Fruit fly (Drosophila melanogaster) whole organism, wandering third instar larva: ENCODE results near the gene Spn85F.

Source experiments
- Abd-B ChIP-seq: fragments of >200 bp; optimal IDR thresholded peaks from 2 replicates; lab custom pipeline; 2017; ENCODE audit warnings: missing biosample characterization, missing genetic modification characterization
- CG32264 ChIP-seq: fragments of 200-800 bp; sonication (Bioruptor generic); optimal IDR thresholded peaks from 2 replicates; lab custom pipeline; 2016; ENCODE audit warnings: missing biosample characterization, missing genetic modification characterization
- CG9705 ChIP-seq: fragments of 200-800 bp; sonication (Bioruptor generic); optimal IDR thresholded peaks from 2 replicates; lab custom pipeline; 2018; ENCODE audit warnings: missing biosample characterization, mild to moderate bottlenecking, missing genetic modification characterization
- Dfd ChIP-seq: fragments of >200 bp; optimal IDR thresholded peaks from 2 replicates; lab custom pipeline; 2017; ENCODE audit warnings: missing biosample characterization, missing genetic modification characterization
- Dif ChIP-seq: fragments of 200-275, 200-300 bp; sonication (Bioruptor generic); optimal IDR thresholded peaks from 2 replicates; lab custom pipeline; 2018; ENCODE audit warnings: missing biosample characterization, missing genetic modification characterization; ENCODE audit not compliant: partially characterized antibody
- GATAd ChIP-seq: sonication (Bioruptor generic); optimal IDR thresholded peaks from 2 replicates; lab custom pipeline; 2016; ENCODE audit warnings: missing biosample characterization, missing genetic modification characterization
- HLH106 ChIP-seq: fragments of 200-800 bp; optimal IDR thresholded peaks from 3 replicates; lab custom pipeline; 2019; ENCODE audit warnings: missing biosample characterization, mild to moderate bottlenecking, missing genetic modification characterization, moderate library complexity
- Hnf4 ChIP-seq: fragments of 200-800 bp; sonication (Bioruptor generic); optimal IDR thresholded peaks from 2 replicates; lab custom pipeline; 2016; ENCODE audit warnings: missing biosample characterization, mild to moderate bottlenecking, missing genetic modification characterization
- Hr78 ChIP-seq: fragments of >200 bp; optimal IDR thresholded peaks from 2 replicates; lab custom pipeline; 2017; ENCODE audit warnings: missing biosample characterization, missing genetic modification characterization
- Hr83 ChIP-seq: fragments of 200-300 bp; sonication (Bioruptor generic); optimal IDR thresholded peaks from 2 replicates; lab custom pipeline; 2016; ENCODE audit warnings: missing biosample characterization, mild to moderate bottlenecking, missing genetic modification characterization, moderate library complexity; ENCODE audit not compliant: poor library complexity, severe bottlenecking
- Jra ChIP-seq: sonication (Bioruptor generic); optimal IDR thresholded peaks from 2 replicates; lab custom pipeline; 2016; ENCODE audit warnings: missing biosample characterization, missing genetic modification characterization
- Mio ChIP-seq: sonication (Bioruptor generic); optimal IDR thresholded peaks from 2 replicates; lab custom pipeline; 2016; ENCODE audit warnings: missing biosample characterization, missing genetic modification characterization
- Myc ChIP-seq: fragments of >200 bp; optimal IDR thresholded peaks from 2 replicates; lab custom pipeline; 2017
- N ChIP-seq: fragments of >200 bp; optimal IDR thresholded peaks from 2 replicates; lab custom pipeline; 2018; ENCODE audit warnings: missing biosample characterization, missing external identifiers, missing genetic modification characterization
- OdsH ChIP-seq: fragments of 200-800 bp; sonication (Bioruptor generic); optimal IDR thresholded peaks from 2 replicates; lab custom pipeline; 2016; ENCODE audit warnings: missing biosample characterization, mild to moderate bottlenecking, missing genetic modification characterization
- Sp1 ChIP-seq: fragments of 200-800 bp; sonication (Bioruptor generic); optimal IDR thresholded peaks from 3 replicates; lab custom pipeline; 2019; ENCODE audit warnings: missing biosample characterization, mild to moderate bottlenecking, missing genetic modification characterization, moderate library complexity
- br ChIP-seq: fragments of 200-800 bp; sonication (Bioruptor generic); optimal IDR thresholded peaks from 2 replicates; lab custom pipeline; 2016; ENCODE audit warnings: missing biosample characterization, missing genetic modification characterization
- brk ChIP-seq: fragments of 200-800 bp; sonication (Bioruptor generic); optimal IDR thresholded peaks from 2 replicates; lab custom pipeline; 2016; ENCODE audit warnings: missing biosample characterization, mild to moderate bottlenecking, missing genetic modification characterization
- dl ChIP-seq, 2 experiments: fragments of 175-275, 200-275 bp in 1 of 2; fragments of 200-275 bp in 1 of 2; sonication (Bioruptor generic); optimal IDR thresholded peaks; lab custom pipeline; 2018; ENCODE audit warnings: mild to moderate bottlenecking in 2 of 2, missing biosample characterization in 2 of 2, missing genetic modification characterization in 2 of 2, moderate library complexity in 2 of 2; ENCODE audit not compliant: partially characterized antibody in 2 of 2, insufficient read depth in 1 of 2
- dmrt93B ChIP-seq: fragments of 200-800 bp; sonication (Bioruptor generic); optimal IDR thresholded peaks from 2 replicates; lab custom pipeline; 2018; ENCODE audit warnings: missing biosample characterization, mild to moderate bottlenecking, missing genetic modification characterization
- ey ChIP-seq: fragments of 200-800 bp; sonication (Bioruptor generic); optimal IDR thresholded peaks from 2 replicates; lab custom pipeline; 2016; ENCODE audit warnings: missing biosample characterization, missing genetic modification characterization
- foxo ChIP-seq, 2 experiments: fragments of 200-800 bp; sonication (Bioruptor generic); optimal IDR thresholded peaks; 2 replicates in 1 of 2; 3 replicates in 1 of 2; lab custom pipeline; 2016 to 2017; ENCODE audit warnings: missing biosample characterization in 2 of 2, missing genetic modification characterization in 2 of 2
- fru ChIP-seq: fragments of 200-800 bp; sonication (Bioruptor generic); optimal IDR thresholded peaks from 3 replicates; lab custom pipeline; 2016; ENCODE audit warnings: missing biosample characterization, mild to moderate bottlenecking, missing genetic modification characterization
- h ChIP-seq: fragments of 200-800 bp; sonication (Bioruptor generic); optimal IDR thresholded peaks from 3 replicates; lab custom pipeline; 2016; ENCODE audit warnings: missing biosample characterization, mild to moderate bottlenecking, missing genetic modification characterization
- jim ChIP-seq: fragments of 175-275, 200-325 bp; sonication (Bioruptor generic); optimal IDR thresholded peaks from 2 replicates; lab custom pipeline; 2016; ENCODE audit warnings: missing biosample characterization, mild to moderate bottlenecking, missing genetic modification characterization
- lola ChIP-seq: fragments of >200 bp; optimal IDR thresholded peaks from 2 replicates; lab custom pipeline; 2017; ENCODE audit warnings: missing biosample characterization, missing genetic modification characterization
- pan ChIP-seq: fragments of >200 bp; optimal IDR thresholded peaks from 2 replicates; lab custom pipeline; 2017
- psq ChIP-seq: fragments of 200-800 bp; sonication (Bioruptor generic); optimal IDR thresholded peaks from 3 replicates; lab custom pipeline; 2017; ENCODE audit warnings: missing biosample characterization, mild to moderate bottlenecking, missing genetic modification characterization, moderate library complexity
- rgr ChIP-seq: fragments of 200-800 bp; sonication (Bioruptor generic); optimal IDR thresholded peaks from 3 replicates; lab custom pipeline; 2016; ENCODE audit warnings: missing biosample characterization, mild to moderate bottlenecking, missing genetic modification characterization
- sage ChIP-seq: fragments of 200-800 bp; sonication (Bioruptor generic); optimal IDR thresholded peaks from 2 replicates; lab custom pipeline; 2016; ENCODE audit warnings: missing biosample characterization, mild to moderate bottlenecking, missing genetic modification characterization
- sv ChIP-seq: fragments of 200-800 bp; sonication (Bioruptor generic); optimal IDR thresholded peaks from 3 replicates; lab custom pipeline; 2016; ENCODE audit warnings: missing biosample characterization, missing genetic modification characterization
- tai ChIP-seq: sonication (Bioruptor generic); optimal IDR thresholded peaks from 2 replicates; lab custom pipeline; 2016; ENCODE audit warnings: missing biosample characterization, missing genetic modification characterization
- woc ChIP-seq: sonication (Bioruptor generic); optimal IDR thresholded peaks from 2 replicates; lab custom pipeline; 2016; ENCODE audit warnings: missing biosample characterization, mild to moderate bottlenecking, missing genetic modification characterization

The Spn85F gene

dm6 chr3R:9961163-9962072 lies 35.5 kb upstream of the Spn85F start (continued):
- TF ChIP-seq HLH106 (tag; lab: Kevin White, UChicago), result peak; percentile 32

- TF ChIP-seq Abd-B (GFP tag; lab: Kevin White, UChicago) (no peak), Jra (no peak), CG9705 (GFP tag; lab: Kevin White, UChicago) (no peak), Sp1 (peak; percentile 1), Dif (GFP tag; lab: Kevin White, UChicago) (no peak), Hnf4 (GFP tag; lab: Kevin White, UChicago) (peak; percentile 20), sv (GFP tag; lab: Kevin White, UChicago) (no peak), pan (no peak), tai (GFP tag; lab: Kevin White, UChicago) (no peak), Myc (lab: Kevin White, UChicago) (no peak), psq (peak; percentile 17), N (GFP tag; lab: Kevin White, UChicago) (no peak), OdsH (GFP tag; lab: Kevin White, UChicago) (no peak), Hr83 (no peak), GATAd (GFP tag; lab: Kevin White, UChicago) (no peak), foxo (GFP tag; optimal IDR thresholded peaks at IDR 0.05; lab: Kevin White, UChicago) (peak in 1 of 2 experiments; percentile 61), Dfd (GFP tag; lab: Kevin White, UChicago) (no peak), jim (no peak), rgr (GFP tag; lab: Kevin White, UChicago) (no peak), brk (GFP tag; lab: Kevin White, UChicago) (no peak), fru (GFP tag; lab: Kevin White, UChicago) (peak; percentile 44), lola (GFP tag; lab: Kevin White, UChicago) (no peak), CG32264 (GFP tag; lab: Kevin White, UChicago) (no peak), ey (GFP tag; lab: Kevin White, UChicago) (no peak), Hr78 (no peak), HLH106 (tag; lab: Kevin White, UChicago) (peak; percentile 73), dl (GFP tag; optimal IDR thresholded peaks at IDR 0.05; lab: Kevin White, UChicago; ENCODE audit: insufficient read depth in 1 of 2, partially characterized antibody in 2 of 2) (no peak), h (GFP tag; lab: Kevin White, UChicago) (no peak), woc (no peak), dmrt93B (GFP tag; lab: Kevin White, UChicago) (peak; percentile 28)
Observed at dm6 chr3R:9963179-9963905, 33.6 kb upstream of the Spn85F start.

DNA sequence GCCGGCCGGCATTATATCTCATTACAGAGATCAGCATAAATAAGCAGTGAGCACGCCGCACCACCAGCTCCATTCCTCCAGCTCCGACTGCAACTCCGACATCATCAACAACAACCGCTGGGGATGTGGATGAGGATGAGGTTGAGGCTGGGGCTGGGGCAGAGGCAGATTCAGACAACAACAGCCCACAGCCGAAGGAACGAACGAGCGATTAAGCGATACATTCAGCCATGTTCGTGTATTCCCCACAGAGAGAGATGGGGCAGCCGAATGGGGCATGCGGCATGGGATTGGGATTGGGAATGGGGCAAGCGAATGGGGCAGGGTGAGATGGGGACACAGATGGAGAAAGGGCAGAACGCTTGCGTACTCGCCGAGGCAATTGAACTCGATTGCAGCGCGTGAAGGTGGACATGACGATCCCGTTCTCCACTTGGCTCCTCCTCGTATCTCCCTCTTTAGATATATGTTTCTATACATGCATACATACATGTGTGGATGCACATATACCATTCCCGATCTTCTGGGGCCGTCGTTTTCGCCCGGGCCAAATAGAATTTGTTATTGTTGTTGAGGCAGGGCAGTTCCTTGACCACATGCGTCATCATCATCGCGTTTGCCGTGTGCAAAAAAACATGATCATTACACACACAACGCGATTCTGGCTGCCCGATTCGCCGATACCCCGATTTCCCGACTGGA lies 32.2 kb upstream of the Spn85F start:
- TF ChIP-seq sv (GFP tag; lab: Kevin White, UChicago) (no peak), sage (GFP tag; lab: Kevin White, UChicago) (no peak), br (no peak), Mio (GFP tag; lab: Kevin White, UChicago) (no peak), CG9705 (GFP tag; lab: Kevin White, UChicago) (no peak), h (GFP tag; lab: Kevin White, UChicago) (no peak), Jra (no peak), Hnf4 (GFP tag; lab: Kevin White, UChicago) (no peak), OdsH (GFP tag; lab: Kevin White, UChicago) (no peak), N (GFP tag; lab: Kevin White, UChicago) (no peak), pan (no peak), Dif (GFP tag; lab: Kevin White, UChicago) (no peak), Myc (lab: Kevin White, UChicago) (no peak), Dfd (GFP tag; lab: Kevin White, UChicago) (no peak), lola (GFP tag; lab: Kevin White, UChicago) (no peak), CG32264 (GFP tag; lab: Kevin White, UChicago) (no peak), fru (GFP tag; lab: Kevin White, UChicago) (no peak)
